Worm (Caenorhabditis elegans): ENCODE results near the gene fbxa-64.

fbxa-64 gene

DNA sequence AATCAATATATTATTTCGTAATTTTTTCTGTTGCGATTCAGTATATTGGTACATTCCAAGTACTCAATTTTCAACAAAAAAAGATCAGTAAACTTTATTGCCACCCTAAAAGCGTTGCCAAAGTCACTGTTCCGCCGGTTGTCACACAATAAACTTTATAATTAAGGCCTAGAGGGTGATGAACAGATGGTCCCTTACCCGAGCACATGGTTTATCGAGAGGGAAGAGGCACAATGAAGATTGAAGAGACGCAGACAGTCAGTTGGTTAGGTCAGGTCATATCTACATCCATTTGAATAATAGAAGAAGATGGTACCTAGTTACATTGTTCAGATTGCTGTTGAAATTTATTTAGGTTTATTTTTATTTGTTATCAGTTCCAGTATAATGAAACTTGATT is 21.1 kb downstream of the fbxa-64 start:
- TF ChIP-seq ztf-4 (tag; optimal IDR thresholded peaks at IDR 0.05) = no peak
- TF ChIP-seq aly-2 (tag; optimal IDR thresholded peaks at IDR 0.05) = no peak
- no peak for TF ChIP-seq nhr-11 (tag; optimal IDR thresholded peaks at IDR 0.05)
- TF ChIP-seq ceh-90 (tag; optimal IDR thresholded peaks at IDR 0.05) = no peak
- no peak for TF ChIP-seq nhr-84 (tag; optimal IDR thresholded peaks at IDR 0.05)
- TF ChIP-seq sptf-1 (tag; optimal IDR thresholded peaks at IDR 0.05) = no peak
- no peak for TF ChIP-seq F16B12.6 (tag; optimal IDR thresholded peaks at IDR 0.05)
- TF ChIP-seq nhr-28 (tag; optimal IDR thresholded peaks at IDR 0.05) = no peak
- no peak for TF ChIP-seq tlp-1 (tag; optimal IDR thresholded peaks at IDR 0.05)
- TF ChIP-seq sox-4 (tag; optimal IDR thresholded peaks at IDR 0.05) = no peak
- no peak for TF ChIP-seq nhr-71 (tag; optimal IDR thresholded peaks at IDR 0.05)
- no peak for TF ChIP-seq ceh-82 (tag; optimal IDR thresholded peaks at IDR 0.05)

DNA sequence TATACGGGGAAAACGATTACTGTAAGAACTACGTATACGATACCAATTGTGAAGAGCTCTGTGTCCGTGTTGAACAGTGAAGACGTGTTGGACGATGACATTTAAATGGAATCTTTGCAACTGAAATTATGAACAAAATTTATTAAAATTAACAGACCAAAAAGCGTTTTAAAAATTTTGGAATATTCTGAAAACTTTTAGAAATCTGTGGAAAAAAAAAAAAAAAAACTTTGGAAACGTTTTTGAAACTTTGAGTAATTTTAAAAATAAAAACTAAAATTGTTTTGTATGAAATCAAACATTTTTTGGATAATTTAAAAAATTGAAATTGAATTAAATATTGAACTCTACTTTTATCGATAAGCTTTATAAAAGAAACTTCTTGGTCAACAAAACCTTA is 21.9 kb downstream of the fbxa-64 start, which contains the start of gene srt-63:
TSS of gene srt-63 (minus strand) at position 101 of the 400 bp plus-strand sequence.
- no peak for TF ChIP-seq hlh-4 (tag; optimal IDR thresholded peaks at IDR 0.05)

DNA sequence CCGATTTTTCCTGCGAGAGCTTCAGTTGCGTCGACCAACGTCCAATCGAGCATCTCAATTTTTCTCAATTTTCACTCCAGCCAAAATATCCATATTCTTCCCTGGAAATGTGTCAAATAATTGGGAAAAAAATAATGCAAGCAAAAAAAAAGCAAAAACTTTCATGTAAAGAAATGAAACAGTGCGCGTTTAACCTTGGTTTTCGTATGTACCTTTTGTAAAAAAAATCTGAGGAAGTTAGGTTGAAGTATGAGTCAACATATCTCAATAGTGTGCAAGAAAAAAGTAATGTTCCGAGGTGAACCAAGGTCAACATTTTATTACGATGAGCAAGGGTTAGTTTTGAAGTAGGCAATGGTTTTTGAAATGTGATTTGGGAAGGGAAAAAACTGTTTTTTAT is 27.8 kb downstream of the fbxa-64 start, which contains the start of gene T28A11.13:
TSS of gene T28A11.13 (minus strand) at position 101 of the 400 bp plus-strand sequence.
- TF ChIP-seq ztf-4 (tag; optimal IDR thresholded peaks at IDR 0.05) (no peak), sup-37 (GFP tag; optimal IDR thresholded peaks at IDR 0.05) (no peak), unc-30 (tag; optimal IDR thresholded peaks at IDR 0.05) (no peak), Y116A8C.19 (tag; optimal IDR thresholded peaks at IDR 0.05; ENCODE audit: borderline replicate concordance) (no peak)

DNA sequence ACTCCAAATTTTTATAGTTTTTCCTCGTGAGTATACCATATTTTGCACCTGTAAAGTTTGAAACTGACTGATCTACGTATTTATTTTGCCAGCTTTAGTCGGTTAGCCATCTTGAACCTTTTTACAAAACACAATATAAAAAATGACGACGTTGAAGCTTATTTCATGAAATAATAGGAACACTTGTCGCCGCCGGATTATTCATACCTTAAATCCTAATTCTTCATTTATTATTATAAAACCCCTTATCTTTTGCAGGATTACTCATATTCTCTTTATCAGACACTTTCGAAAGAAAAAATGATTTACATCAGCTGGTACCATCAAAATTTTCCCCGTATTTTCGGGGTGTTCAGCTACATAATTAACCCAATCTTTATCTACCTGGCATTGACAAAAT is 30.4 kb downstream of the fbxa-64 start, which contains the start of gene srj-8:
TSS of gene srj-8 (plus strand) at position 301 of the 400 bp plus-strand sequence.
- TF ChIP-seq unc-86 (tag; optimal IDR thresholded peaks at IDR 0.05) (no peak), snpc-4 (tag; optimal IDR thresholded peaks at IDR 0.05) (no peak), unc-130 (tag; optimal IDR thresholded peaks at IDR 0.05) (no peak), lin-39 (tag; optimal IDR thresholded peaks at IDR 0.05) (no peak), zip-4 (GFP tag; optimal IDR thresholded peaks at IDR 0.05) (no peak), blmp-1 (tag; optimal IDR thresholded peaks at IDR 0.05) (no peak), snu-23 (GFP tag; optimal IDR thresholded peaks at IDR 0.05) (no peak), egl-27 (tag; optimal IDR thresholded peaks at IDR 0.05) (no peak), elt-3 (tag; optimal IDR thresholded peaks at IDR 0.05) (no peak), fkh-8 (tag; optimal IDR thresholded peaks at IDR 0.05) (no peak), ama-1 (optimal IDR thresholded peaks at IDR 0.05) (no peak), sox-4 (tag; optimal IDR thresholded peaks at IDR 0.05) (no peak)

DNA sequence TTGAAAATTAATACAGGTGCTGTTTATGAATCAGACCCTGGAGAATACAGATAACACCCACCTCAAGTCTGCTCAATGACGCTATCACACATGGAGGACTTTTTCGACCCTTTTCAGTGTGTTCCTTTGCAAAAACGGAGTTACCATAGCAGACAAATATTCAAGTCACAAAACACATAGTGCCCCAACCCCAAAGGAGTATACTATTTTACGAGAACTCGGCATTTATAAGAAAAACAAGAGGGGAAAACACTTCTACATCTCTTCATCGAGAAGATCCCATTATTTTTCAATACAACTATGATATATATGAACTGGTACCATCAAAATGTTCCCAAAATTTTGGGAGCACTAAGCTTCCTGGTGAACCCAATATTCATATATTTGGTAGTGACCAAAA is 33.2 kb downstream of the fbxa-64 start, which contains the start of gene srj-7:
TSS of gene srj-7 (plus strand) at position 301 of the 400 bp plus-strand sequence.
- TF ChIP-seq lin-15B (tag; optimal IDR thresholded peaks at IDR 0.05) (no peak), jun-1 (tag; optimal IDR thresholded peaks at IDR 0.05) (no peak), lin-39 (tag; optimal IDR thresholded peaks at IDR 0.05) (no peak), nhr-47 (tag; optimal IDR thresholded peaks at IDR 0.05) (no peak), efl-1 (optimal IDR thresholded peaks at IDR 0.05) (no peak), efl-1 (GFP tag; optimal IDR thresholded peaks at IDR 0.05 in 1 of 2) (peak in 1 of 2 experiments; percentile 55), mep-1 (tag; optimal IDR thresholded peaks at IDR 0.05) (no peak)

DNA sequence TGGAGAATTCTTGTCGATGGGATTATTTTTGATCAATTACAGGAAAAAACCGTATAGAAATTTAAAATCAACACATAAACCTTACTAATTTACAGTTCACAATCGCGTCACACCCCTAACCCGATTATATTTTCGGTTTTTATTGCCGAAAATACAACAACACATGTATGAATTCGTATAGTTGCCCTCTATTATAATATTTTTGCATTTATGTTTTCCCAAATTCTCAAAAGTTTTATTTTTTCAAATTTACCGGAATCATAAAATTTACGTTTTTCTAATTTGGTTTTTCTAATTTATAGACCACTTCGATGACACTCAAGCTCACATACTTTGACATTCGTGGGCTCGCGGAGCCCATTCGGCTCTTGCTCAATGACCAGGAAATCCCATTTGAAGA is 35.0 kb downstream of the fbxa-64 start, which contains the start of gene gst-23:
TSS of gene gst-23 (plus strand) at position 301 of the 400 bp plus-strand sequence.
- TF ChIP-seq elt-3 (tag; optimal IDR thresholded peaks at IDR 0.05) = no peak
- TF ChIP-seq ceh-8 (GFP tag; optimal IDR thresholded peaks at IDR 0.05) = no peak
- TF ChIP-seq nhr-19 (GFP tag; conservative IDR thresholded peaks at IDR 0.05) = no peak

All from whole organism, L1 larva.